Worm (Caenorhabditis elegans) whole organism, L4 larva: ENCODE data around the gene dao-2.
A peak's percentile ranks its signal among the peaks of the same experiment; 100 is the strongest.

Experiments
- F37D6.2 ChIP-seq: sonication (generic microtip); optimal IDR thresholded peaks from 2 replicates; lab custom pipeline; 2016; ENCODE audit warnings: mild to moderate bottlenecking, missing genetic modification characterization, missing compliant biosample characterization
- F44E2.7 ChIP-seq: fragments of 200-800 bp; sonication (Bioruptor generic); IDR thresholded peaks from 2 replicates; pipeline ENCODE4 v2.1.2; 2022; ENCODE audit warnings: missing genetic modification characterization, missing compliant biosample characterization
- R02D3.7 ChIP-seq: fragments of 150-350 bp; sonication (generic microtip); optimal IDR thresholded peaks from 3 replicates; lab custom pipeline; 2014; ENCODE audit warnings: missing biosample characterization, missing genetic modification characterization
- T20F7.1 ChIP-seq: fragments of 200-800 bp; sonication (Bioruptor generic); optimal IDR thresholded peaks from 2 replicates; lab custom pipeline; 2018; ENCODE audit warnings: mild to moderate bottlenecking, missing genetic modification characterization, missing compliant biosample characterization
- T26A8.4 ChIP-seq: fragments of 200-800 bp; sonication (Bioruptor generic); IDR thresholded peaks from 2 replicates; pipeline ENCODE4 v1.3.6; 2022; ENCODE audit warnings: missing genetic modification characterization, missing compliant biosample characterization
- Y105C5A.15 ChIP-seq: fragments of 200-800 bp; sonication (Bioruptor generic); IDR thresholded peaks from 2 replicates; pipeline ENCODE4 v1.3.6; 2022; ENCODE audit warnings: missing genetic modification characterization, missing compliant biosample characterization
- Y48G9A.11 ChIP-seq: fragments of 200-800 bp; sonication (Bioruptor generic); IDR thresholded peaks from 2 replicates; pipeline ENCODE4 v1.3.6; 2022; ENCODE audit warnings: missing genetic modification reagents, missing genetic modification characterization, missing compliant biosample characterization
- Y5F2A.4 ChIP-seq: fragments of 200-800 bp; sonication (Bioruptor generic); optimal IDR thresholded peaks from 2 replicates; lab custom pipeline; 2018; ENCODE audit warnings: mild to moderate bottlenecking, missing genetic modification characterization, missing compliant biosample characterization
- Y75B8A.6 ChIP-seq: fragments of 200-800 bp; sonication (Bioruptor generic); IDR thresholded peaks from 2 replicates; pipeline ENCODE4 v1.3.6; 2022; ENCODE audit warnings: missing genetic modification reagents, missing genetic modification characterization, missing compliant biosample characterization
- ZK546.5 ChIP-seq, 2 experiments: sonication (generic microtip); optimal IDR thresholded peaks; 2 replicates each; lab custom pipeline; 2017; ENCODE audit warnings: missing biosample characterization in 2 of 2, missing genetic modification characterization in 2 of 2
- aly-2 ChIP-seq: sonication (generic microtip); optimal IDR thresholded peaks from 2 replicates; lab custom pipeline; 2018; ENCODE audit warnings: missing biosample characterization, missing genetic modification characterization
- ceh-28 ChIP-seq: fragments of 150-350 bp; optimal IDR thresholded peaks from 2 replicates; lab custom pipeline; 2014; ENCODE audit warnings: missing biosample characterization, missing genetic modification reagents, missing genetic modification characterization
- ceh-82 ChIP-seq: sonication (generic microtip); optimal IDR thresholded peaks from 2 replicates; lab custom pipeline; 2017; ENCODE audit warnings: missing biosample characterization, missing genetic modification characterization
- ces-1 ChIP-seq: fragments of 150-350 bp; sonication (generic microtip); optimal IDR thresholded peaks from 4 replicates; lab custom pipeline; 2014; ENCODE audit warnings: missing biosample characterization, missing genetic modification reagents, missing genetic modification characterization
- cey-2 ChIP-seq: sonication (generic microtip); optimal IDR thresholded peaks from 3 replicates; lab custom pipeline; 2017; ENCODE audit warnings: missing genetic modification characterization, mild to moderate bottlenecking, missing compliant biosample characterization, antibody characterized with exemption, borderline replicate concordance; ENCODE audit not compliant: insufficient read depth
- ctbp-1 ChIP-seq: fragments of 200-800 bp; sonication (Bioruptor generic); IDR thresholded peaks from 2 replicates; pipeline ENCODE4 v1.3.6; 2022; ENCODE audit warnings: missing genetic modification reagents, missing genetic modification characterization, missing compliant biosample characterization
- daf-19 ChIP-seq: fragments of 200-800 bp; sonication (Bioruptor generic); conservative IDR thresholded peaks from 2 replicates; pipeline ENCODE4 v1.3.6; 2022; ENCODE audit warnings: missing genetic modification characterization, missing compliant biosample characterization
- daf-8 ChIP-seq: fragments of 200-800 bp; sonication (Bioruptor generic); IDR thresholded peaks from 2 replicates; pipeline ENCODE4 v1.3.6; 2022; ENCODE audit warnings: missing genetic modification characterization, missing compliant biosample characterization
- dpl-1 ChIP-seq: fragments of 150-350 bp; optimal IDR thresholded peaks from 2 replicates; lab custom pipeline; 2014; ENCODE audit warnings: missing biosample characterization, missing genetic modification reagents, missing genetic modification characterization
- dve-1 ChIP-seq: sonication (generic microtip); optimal IDR thresholded peaks from 2 replicates; lab custom pipeline; 2017; ENCODE audit warnings: antibody characterized with exemption, mild to moderate bottlenecking, missing genetic modification characterization, missing compliant biosample characterization; ENCODE audit not compliant: insufficient read depth
- egl-27 ChIP-seq: sonication (generic microtip); optimal IDR thresholded peaks from 3 replicates; lab custom pipeline; 2017; ENCODE audit warnings: missing biosample characterization, missing genetic modification reagents, missing genetic modification characterization
- hlh-11 ChIP-seq: fragments of 200-800 bp; sonication (Bioruptor generic); optimal IDR thresholded peaks from 2 replicates; lab custom pipeline; 2018; ENCODE audit warnings: mild to moderate bottlenecking, missing genetic modification characterization, missing compliant biosample characterization
- hmg-1.1 ChIP-seq: fragments of 200-800 bp; sonication (Bioruptor generic); IDR thresholded peaks from 2 replicates; pipeline ENCODE4 v1.3.6; 2022; ENCODE audit warnings: missing genetic modification reagents, missing genetic modification characterization, missing compliant biosample characterization
- lim-7 ChIP-seq: fragments of 200-800 bp; sonication (Bioruptor generic); IDR thresholded peaks from 2 replicates; pipeline ENCODE4 v1.3.6; 2022; ENCODE audit warnings: missing genetic modification characterization, missing compliant biosample characterization
- lin-1 ChIP-seq: fragments of 200-800 bp; sonication (Bioruptor generic); IDR thresholded peaks from 2 replicates; pipeline ENCODE4 v1.3.6; 2022; ENCODE audit warnings: missing genetic modification reagents, missing genetic modification characterization, missing compliant biosample characterization
- lin-13 ChIP-seq: fragments of 150-350 bp; optimal IDR thresholded peaks from 2 replicates; lab custom pipeline; 2014; ENCODE audit warnings: missing biosample characterization, missing genetic modification reagents, missing genetic modification characterization
- lin-38 ChIP-seq: fragments of 200-800 bp; sonication (Bioruptor generic); IDR thresholded peaks from 2 replicates; pipeline ENCODE4 v1.3.6; 2022; ENCODE audit warnings: missing genetic modification reagents, missing genetic modification characterization, missing compliant biosample characterization
- madf-5 ChIP-seq, 2 experiments: fragments of 200-800 bp; sonication (Bioruptor generic); IDR thresholded peaks; 2 replicates each; pipeline ENCODE4 v1.3.6; 2022; ENCODE audit warnings: missing compliant biosample characterization in 2 of 2, missing genetic modification characterization in 2 of 2
- mdl-1 ChIP-seq, 2 experiments: fragments of 150-350 bp in 1 of 2; sonication (generic microtip) in 1 of 2; optimal IDR thresholded peaks; 2 replicates each; lab custom pipeline; 2014 to 2017; ENCODE audit warnings: missing biosample characterization in 2 of 2, missing genetic modification characterization in 2 of 2
- mdt-29 ChIP-seq: fragments of 200-800 bp; sonication (Bioruptor generic); IDR thresholded peaks from 2 replicates; pipeline ENCODE4 v1.3.6; 2022; ENCODE audit warnings: missing genetic modification reagents, missing genetic modification characterization, missing compliant biosample characterization
- mep-1 ChIP-seq: fragments of 150-350 bp; sonication (generic microtip); optimal IDR thresholded peaks from 3 replicates; lab custom pipeline; 2014; ENCODE audit warnings: missing biosample characterization, missing genetic modification characterization
- mes-2 ChIP-seq: sonication (generic microtip); optimal IDR thresholded peaks from 2 replicates; lab custom pipeline; 2016; ENCODE audit warnings: missing genotype, mild to moderate bottlenecking, missing genetic modification characterization, missing compliant biosample characterization; ENCODE audit not compliant: poor library complexity, severe bottlenecking
- mxl-3 ChIP-seq: fragments of 200-800 bp; sonication (Bioruptor generic); optimal IDR thresholded peaks from 2 replicates; lab custom pipeline; 2018; ENCODE audit warnings: mild to moderate bottlenecking, missing genetic modification characterization, missing compliant biosample characterization
- nhr-102 ChIP-seq: sonication (generic microtip); optimal IDR thresholded peaks from 2 replicates; lab custom pipeline; 2016; ENCODE audit warnings: mild to moderate bottlenecking, missing genetic modification characterization, moderate library complexity, missing compliant biosample characterization
- nhr-11 ChIP-seq: fragments of 150-350 bp; optimal IDR thresholded peaks from 2 replicates; lab custom pipeline; 2014; ENCODE audit warnings: missing biosample characterization, missing genetic modification characterization
- nhr-111 ChIP-seq: fragments of 200-800 bp; sonication (Bioruptor generic); optimal IDR thresholded peaks from 2 replicates; lab custom pipeline; 2018; ENCODE audit warnings: mild to moderate bottlenecking, missing genetic modification characterization, missing compliant biosample characterization
- nhr-237 ChIP-seq: sonication (generic microtip); optimal IDR thresholded peaks from 2 replicates; lab custom pipeline; 2017; ENCODE audit warnings: missing biosample characterization, missing genetic modification characterization
- nhr-25 ChIP-seq: sonication (generic microtip); optimal IDR thresholded peaks from 2 replicates; lab custom pipeline; 2017; ENCODE audit warnings: missing genetic modification characterization, mild to moderate bottlenecking, missing compliant biosample characterization, antibody characterized with exemption, moderate library complexity, borderline replicate concordance; ENCODE audit not compliant: insufficient read depth
- nhr-76 ChIP-seq: fragments of 150-350 bp; optimal IDR thresholded peaks from 2 replicates; lab custom pipeline; 2014; ENCODE audit warnings: missing biosample characterization, missing genetic modification characterization
- nhr-77 ChIP-seq: fragments of 150-350 bp; optimal IDR thresholded peaks from 2 replicates; lab custom pipeline; 2014; ENCODE audit warnings: missing biosample characterization, missing genetic modification characterization
- php-3 ChIP-seq: fragments of 200-800 bp; sonication (Bioruptor generic); IDR thresholded peaks from 2 replicates; pipeline ENCODE4 v1.3.6; 2022; ENCODE audit warnings: missing genetic modification reagents, missing genetic modification characterization, missing compliant biosample characterization
- pqm-1 ChIP-seq: sonication (generic microtip); optimal IDR thresholded peaks from 2 replicates; lab custom pipeline; 2017; ENCODE audit warnings: missing biosample characterization, missing genetic modification characterization
- set-16 ChIP-seq: fragments of 200-800 bp; sonication (Bioruptor generic); IDR thresholded peaks from 2 replicates; pipeline ENCODE4 v1.3.6; 2022; ENCODE audit warnings: missing genetic modification reagents, missing genetic modification characterization, missing compliant biosample characterization
- skn-1 ChIP-seq: fragments of 150-350 bp; optimal IDR thresholded peaks from 2 replicates; lab custom pipeline; 2014; ENCODE audit warnings: missing biosample characterization, missing genetic modification characterization
- spr-3 ChIP-seq: fragments of 200-800 bp; sonication (Bioruptor generic); optimal IDR thresholded peaks from 2 replicates; lab custom pipeline; 2018; ENCODE audit warnings: mild to moderate bottlenecking, missing genetic modification characterization, missing compliant biosample characterization
- unc-62 ChIP-seq, 3 experiments: fragments of 150-350 bp in 1 of 3; sonication (generic microtip); optimal IDR thresholded peaks in 2 of 3; peaks in 1 of 3; 1 replicate in 1 of 3; 2 replicates in 2 of 3; lab custom pipeline; 2014 to 2017; ENCODE audit warnings: missing biosample characterization in 3 of 3, missing genetic modification characterization in 3 of 3, missing genetic modification reagents in 3 of 3, missing genotype in 1 of 3
- zag-1 ChIP-seq: fragments of 150-350 bp; optimal IDR thresholded peaks from 2 replicates; lab custom pipeline; 2014; ENCODE audit warnings: missing biosample characterization, missing genetic modification characterization
- zfp-3 ChIP-seq: fragments of 200-800 bp; sonication (Bioruptor generic); conservative IDR thresholded peaks from 2 replicates; pipeline ENCODE4 v1.3.6; 2022; ENCODE audit warnings: missing genetic modification reagents, missing genetic modification characterization, missing compliant biosample characterization
- zip-11 ChIP-seq: fragments of 200-800 bp; sonication (Bioruptor generic); IDR thresholded peaks from 2 replicates; pipeline ENCODE4 v1.3.6; 2022; ENCODE audit warnings: missing genetic modification characterization, missing compliant biosample characterization
- zip-2 ChIP-seq: fragments of 150-350 bp; optimal IDR thresholded peaks from 2 replicates; lab custom pipeline; 2014; ENCODE audit warnings: missing biosample characterization, missing genetic modification characterization
- ztf-7 ChIP-seq: fragments of 150-350 bp; optimal IDR thresholded peaks from 2 replicates; lab custom pipeline; 2014; ENCODE audit warnings: missing biosample characterization, missing genetic modification characterization

The dao-2 gene

DNA sequence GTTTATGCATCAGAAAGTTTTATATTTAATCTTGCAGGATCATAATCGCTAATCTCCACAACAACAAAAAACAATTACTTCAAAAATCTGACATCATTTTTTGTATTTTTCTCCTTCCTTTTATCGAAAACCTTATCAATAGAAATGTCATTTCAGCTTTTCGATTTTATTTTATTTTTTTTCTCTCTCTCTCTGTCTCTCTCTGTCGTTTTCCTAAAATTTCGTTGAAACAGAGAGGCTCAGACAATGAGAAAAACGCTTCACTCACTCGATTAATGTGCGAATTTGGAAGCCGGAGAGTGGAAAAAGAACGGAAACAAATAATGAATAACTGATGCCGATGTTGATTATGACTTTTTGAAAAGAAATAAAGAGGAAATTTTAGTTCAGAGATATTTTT, 41.4 kb downstream of the dao-2 start (continued):
- TF ChIP-seq nhr-25 (tag; lab: Kevin White, UChicago) = no peak
- TF ChIP-seq mdt-29 (GFP tag; lab: Robert Waterston, UW) = no peak
- TF ChIP-seq mdl-1 (tag; optimal IDR thresholded peaks at IDR 0.05; lab: Kevin White, UChicago) = no peak
- TF ChIP-seq lim-7 (GFP tag; lab: Robert Waterston, UW) = no peak
- no peak for TF ChIP-seq F37D6.2 (tag; lab: Kevin White, UChicago)
- TF ChIP-seq ceh-28 (tag; lab: Kevin White, UChicago) = no peak
- no peak for TF ChIP-seq T20F7.1 (GFP tag; lab: Kevin White, UChicago)
- TF ChIP-seq skn-1 (tag; lab: Kevin White, UChicago) = no peak
- TF ChIP-seq dve-1 (tag; lab: Kevin White, UChicago) = peak; percentile 83
- no peak for TF ChIP-seq T26A8.4 (GFP tag; lab: Robert Waterston, UW)
- TF ChIP-seq mes-2 (tag; lab: Kevin White, UChicago) = peak; percentile 20
- TF ChIP-seq R02D3.7 (tag; lab: Kevin White, UChicago) = no peak
- no peak for TF ChIP-seq nhr-102
- TF ChIP-seq Y48G9A.11 (GFP tag; lab: Robert Waterston, UW) = no peak
- TF ChIP-seq ctbp-1 (GFP tag; lab: Robert Waterston, UW) = no peak
- TF ChIP-seq daf-19 (GFP tag; lab: Robert Waterston, UW) = no peak
- TF ChIP-seq lin-13 (GFP tag; lab: Kevin White, UChicago) = no peak
- no peak for TF ChIP-seq Y105C5A.15 (GFP tag; lab: Robert Waterston, UW)
- 0 out of 2 replicates have a peak, but pooled peaks have one; percentile 43 for TF ChIP-seq php-3 (GFP tag; lab: Robert Waterston, UW)
- TF ChIP-seq nhr-237 = no peak
- TF ChIP-seq zip-11 (GFP tag; lab: Robert Waterston, UW) = no peak
- TF ChIP-seq ces-1 = no peak
- TF ChIP-seq lin-38 (GFP tag; lab: Robert Waterston, UW) = no peak
- no peak for TF ChIP-seq zag-1 (tag; lab: Kevin White, UChicago)
- TF ChIP-seq egl-27 = no peak
- TF ChIP-seq zfp-3 = no peak
- TF ChIP-seq pqm-1 (tag; lab: Kevin White, UChicago) = peak; percentile 55
- TF ChIP-seq ceh-82 (tag; lab: Kevin White, UChicago) = no peak
- no peak for TF ChIP-seq ZK546.5 (tag; optimal IDR thresholded peaks at IDR 0.05; lab: Kevin White, UChicago)
- no peak for TF ChIP-seq zip-2 (tag; lab: Kevin White, UChicago)
- no peak for TF ChIP-seq nhr-111 (GFP tag; lab: Kevin White, UChicago)
- TF ChIP-seq daf-8 (GFP tag; lab: Robert Waterston, UW) = no peak
- peak; percentile 38 for TF ChIP-seq mep-1 (tag; lab: Kevin White, UChicago)
- no peak for TF ChIP-seq lin-1 (GFP tag; lab: Robert Waterston, UW)
- TF ChIP-seq nhr-77 = peak; percentile 83
- TF ChIP-seq hmg-1.1 (GFP tag; lab: Robert Waterston, UW) = no peak
- TF ChIP-seq hlh-11 = peak; percentile 64
- TF ChIP-seq Y75B8A.6 (GFP tag; lab: Robert Waterston, UW) = no peak
- TF ChIP-seq madf-5 (GFP tag; IDR thresholded peaks at IDR 0.05; lab: Robert Waterston, UW) = no peak
- TF ChIP-seq dpl-1 = no peak
- TF ChIP-seq F44E2.7 (GFP tag; lab: Robert Waterston, UW) = no peak
- peak in 1 of 2 experiments; percentile 61 for TF ChIP-seq unc-62 (GFP tag; optimal IDR thresholded peaks at IDR 0.05 in 1 of 2; lab: Kevin White, UChicago)
- TF ChIP-seq unc-62 (tag; optimal IDR thresholded peaks at IDR 0.05; lab: Kevin White, UChicago) = no peak
- TF ChIP-seq ztf-7 (tag; lab: Kevin White, UChicago) = no peak
- no peak for TF ChIP-seq mxl-3 (GFP tag; lab: Kevin White, UChicago)
- TF ChIP-seq nhr-11 (tag; lab: Kevin White, UChicago) = no peak
- no peak for TF ChIP-seq Y5F2A.4 (GFP tag; lab: Kevin White, UChicago)
- TF ChIP-seq cey-2 = no peak
- no peak for TF ChIP-seq aly-2
- no peak for TF ChIP-seq nhr-76 (tag; lab: Kevin White, UChicago)
- TF ChIP-seq set-16 (GFP tag; lab: Robert Waterston, UW) = no peak
- no peak for TF ChIP-seq spr-3 (GFP tag; lab: Kevin White, UChicago)
